5 fruit fly cellular contexts compared by ENCODE assay signal in genomic region chr3R:15472753-15473212, dm6.
TF ChIP-seq lines count a peak whose summit lies in the region.

No protein-coding gene starts in this region.

- no peak for TF ChIP-seq CTCF in whole organism, embryonic (GFP tag; optimal IDR thresholded peaks at IDR 0.05; lab: Kevin White, UChicago)

TF ChIP-seq in whole organism, adult, 20 proteins besides CTCF, POLR2A, EP300 and RAD21:
- TF ChIP-seq kay (GFP tag; lab: Kevin White, UChicago; ENCODE audit: borderline replicate concordance) (peak; percentile 50), tj (GFP tag; optimal IDR thresholded peaks at IDR 0.05; lab: Kevin White, UChicago) (peak; percentile 69), CG11617 (GFP tag; optimal IDR thresholded peaks at IDR 0.05; lab: Kevin White, UChicago) (peak; percentile 12), cic (GFP tag; optimal IDR thresholded peaks at IDR 0.05; lab: Kevin White, UChicago) (no peak), bab1 (GFP tag; optimal IDR thresholded peaks at IDR 0.05; lab: Kevin White, UChicago) (peak; percentile 76)

TF ChIP-seq in whole organism, embryonic, 481 proteins besides CTCF, POLR2A, EP300 and RAD21 (continues in another document):
- TF ChIP-seq CG8388 (GFP tag; optimal IDR thresholded peaks at IDR 0.05; lab: Kevin White, UChicago) (no peak), fd96Cb (tag; optimal IDR thresholded peaks at IDR 0.05; lab: Kevin White, UChicago) (peak; percentile 27), CG9727 (GFP tag; optimal IDR thresholded peaks at IDR 0.05; lab: Kevin White, UChicago) (peak; percentile 40), CG10209 (GFP tag; optimal IDR thresholded peaks at IDR 0.05; lab: Kevin White, UChicago) (peak; percentile 51), Usf (GFP tag; optimal IDR thresholded peaks at IDR 0.05; lab: Kevin White, UChicago) (peak; percentile 51), CG13424 (tag; optimal IDR thresholded peaks at IDR 0.05; lab: Kevin White, UChicago) (peak; percentile 62), CG18262 (tag; optimal IDR thresholded peaks at IDR 0.05; lab: Kevin White, UChicago) (peak; percentile 45), lab (GFP tag; optimal IDR thresholded peaks at IDR 0.05; lab: Kevin White, UChicago) (peak; percentile 63), CG4730 (GFP tag; IDR thresholded peaks at IDR 0.05; lab: Robert Waterston, UW) (peak; percentile 25; the same call in 1 of the 2 replicates), D19A (tag; optimal IDR thresholded peaks at IDR 0.05; lab: Kevin White, UChicago) (peak; percentile 93), vvl (GFP tag; IDR thresholded peaks at IDR 0.05; lab: Robert Waterston, UW) (peak; percentile 7; the same call in 1 of the 2 replicates), Ptx1 (GFP tag; IDR thresholded peaks at IDR 0.05; lab: Robert Waterston, UW) (peak; percentile 50; the same call in 1 of the 2 replicates), CG12155 (GFP tag; optimal IDR thresholded peaks at IDR 0.05; lab: Kevin White, UChicago) (peak; percentile 35), sqz (GFP tag; optimal IDR thresholded peaks at IDR 0.05; lab: Kevin White, UChicago) (peak; percentile 6), MTF-1 (GFP tag; optimal IDR thresholded peaks at IDR 0.05; lab: Kevin White, UChicago; ENCODE audit: borderline replicate concordance) (no peak), CG17359 (tag; optimal IDR thresholded peaks at IDR 0.05; lab: Kevin White, UChicago) (peak; percentile 27), CG4282 (GFP tag; optimal IDR thresholded peaks at IDR 0.05; lab: Kevin White, UChicago) (peak; percentile 44), Fer2 (tag; optimal IDR thresholded peaks at IDR 0.05; lab: Kevin White, UChicago) (no peak), danr (GFP tag; IDR thresholded peaks at IDR 0.05; lab: Robert Waterston, UW) (peak; percentile 42; the same call in 1 of the 2 replicates), CG18619 (GFP tag; optimal IDR thresholded peaks at IDR 0.05; lab: Kevin White, UChicago) (peak; percentile 37)

TF ChIP-seq in whole organism, prepupa, 60 proteins besides CTCF, POLR2A, EP300 and RAD21:
- TF ChIP-seq Hr39 (GFP tag; optimal IDR thresholded peaks at IDR 0.05; lab: Kevin White, UChicago), result peak; percentile 43
- peak; percentile 61 for TF ChIP-seq Eip78C (GFP tag; lab: Kevin White, UChicago)
- TF ChIP-seq CG8119 (GFP tag; IDR thresholded peaks at IDR 0.05; lab: Robert Waterston, UW), result peak; percentile 49; the same call in 1 of the 3 replicates
- TF ChIP-seq Eip75B (GFP tag; optimal IDR thresholded peaks at IDR 0.05; lab: Kevin White, UChicago), result no peak
- TF ChIP-seq Lpt (GFP tag; optimal IDR thresholded peaks at IDR 0.05; lab: Kevin White, UChicago), result no peak
- peak; percentile 13 for TF ChIP-seq pdm3 (GFP tag; optimal IDR thresholded peaks at IDR 0.05; lab: Kevin White, UChicago)
- TF ChIP-seq esn (GFP tag; optimal IDR thresholded peaks at IDR 0.05; lab: Kevin White, UChicago), result peak; percentile 30
- TF ChIP-seq CG4318 (GFP tag; optimal IDR thresholded peaks at IDR 0.05; lab: Kevin White, UChicago), result no peak
- peak; percentile 66 for TF ChIP-seq svp (GFP tag; lab: Kevin White, UChicago)
- TF ChIP-seq Sox102F (GFP tag; optimal IDR thresholded peaks at IDR 0.05; lab: Kevin White, UChicago), result peak; percentile 14
- TF ChIP-seq CG32006 (GFP tag; optimal IDR thresholded peaks at IDR 0.05; lab: Kevin White, UChicago), result peak; percentile 24
- TF ChIP-seq cyc (GFP tag; optimal IDR thresholded peaks at IDR 0.05; lab: Kevin White, UChicago), result no peak
- peak; percentile 32 for TF ChIP-seq CG15336 (GFP tag; IDR thresholded peaks at IDR 0.05; lab: Robert Waterston, UW)
- peak; percentile 16 for TF ChIP-seq topi (GFP tag; optimal IDR thresholded peaks at IDR 0.05; lab: Kevin White, UChicago)
- TF ChIP-seq CG6276 (GFP tag; optimal IDR thresholded peaks at IDR 0.05; lab: Kevin White, UChicago), result peak; percentile 61
- TF ChIP-seq CG31627 (GFP tag; optimal IDR thresholded peaks at IDR 0.05; lab: Kevin White, UChicago), result peak; percentile 31
- TF ChIP-seq CG6163 (GFP tag; IDR thresholded peaks at IDR 0.05; lab: Robert Waterston, UW), result 0 out of 3 replicates have a peak, but pooled peaks have one; percentile 27
- no peak for TF ChIP-seq Met (GFP tag; optimal IDR thresholded peaks at IDR 0.05; lab: Kevin White, UChicago)
- TF ChIP-seq fkh (GFP tag; optimal IDR thresholded peaks at IDR 0.05; lab: Kevin White, UChicago), result peak; percentile 18
- TF ChIP-seq lz (GFP tag; optimal IDR thresholded peaks at IDR 0.05; lab: Kevin White, UChicago), result no peak
- no peak for TF ChIP-seq net (GFP tag; optimal IDR thresholded peaks at IDR 0.05; lab: Kevin White, UChicago)
- peak; percentile 30 for TF ChIP-seq Hr4 (GFP tag; optimal IDR thresholded peaks at IDR 0.05; lab: Kevin White, UChicago)
- peak; percentile 79 for TF ChIP-seq eg (GFP tag; IDR thresholded peaks at IDR 0.05; lab: Robert Waterston, UW)

TF ChIP-seq in whole organism, pupa, 21 proteins besides CTCF, POLR2A, EP300 and RAD21:
- TF ChIP-seq CG34367 (tag; optimal IDR thresholded peaks at IDR 0.05; lab: Kevin White, UChicago), result no peak
- peak; percentile 50 for TF ChIP-seq CG32121 (GFP tag; IDR thresholded peaks at IDR 0.05; lab: Robert Waterston, UW)
- TF ChIP-seq CG8301 (tag; optimal IDR thresholded peaks at IDR 0.05; lab: Kevin White, UChicago), result peak; percentile 6
- no peak for TF ChIP-seq gl (tag; optimal IDR thresholded peaks at IDR 0.05; lab: Kevin White, UChicago)
- TF ChIP-seq D1 (tag; optimal IDR thresholded peaks at IDR 0.05; lab: Kevin White, UChicago), result no peak
- peak; percentile 45 for TF ChIP-seq CG12605 (GFP tag; IDR thresholded peaks at IDR 0.05; lab: Robert Waterston, UW)
- TF ChIP-seq CG17806 (tag; optimal IDR thresholded peaks at IDR 0.05; lab: Kevin White, UChicago), result no peak
- peak; percentile 54; the same call in 1 of the 2 replicates for TF ChIP-seq Ets98B (GFP tag; IDR thresholded peaks at IDR 0.05; lab: Robert Waterston, UW)
- peak; percentile 40 for TF ChIP-seq CG14655 (GFP tag; optimal IDR thresholded peaks at IDR 0.05; lab: Kevin White, UChicago)
- TF ChIP-seq Snoo (tag; optimal IDR thresholded peaks at IDR 0.05; lab: Kevin White, UChicago), result no peak
- no peak for TF ChIP-seq rn (GFP tag; IDR thresholded peaks at IDR 0.05; lab: Robert Waterston, UW)

TF ChIP-seq in whole organism, wandering third instar larva, 38 proteins besides CTCF, POLR2A, EP300 and RAD21:
- TF ChIP-seq usp (GFP tag; optimal IDR thresholded peaks at IDR 0.05; lab: Kevin White, UChicago), result no peak
- TF ChIP-seq Hr83 (GFP tag; optimal IDR thresholded peaks at IDR 0.05; lab: Kevin White, UChicago; ENCODE audit: poor library complexity, severe bottlenecking), result no peak
- no peak for TF ChIP-seq dl (GFP tag; optimal IDR thresholded peaks at IDR 0.05; lab: Kevin White, UChicago; ENCODE audit: insufficient read depth in 1 of 2, partially characterized antibody in 2 of 2)
- TF ChIP-seq HLH106 (tag; optimal IDR thresholded peaks at IDR 0.05; lab: Kevin White, UChicago), result peak; percentile 35
- no peak for TF ChIP-seq CG9705 (GFP tag; optimal IDR thresholded peaks at IDR 0.05; lab: Kevin White, UChicago)
- TF ChIP-seq Hnf4 (GFP tag; optimal IDR thresholded peaks at IDR 0.05; lab: Kevin White, UChicago), result no peak
- TF ChIP-seq jim (GFP tag; optimal IDR thresholded peaks at IDR 0.05; lab: Kevin White, UChicago), result no peak
- no peak for TF ChIP-seq Vsx2 (GFP tag; optimal IDR thresholded peaks at IDR 0.05; lab: Kevin White, UChicago; ENCODE audit: partially characterized antibody)
- TF ChIP-seq pan (optimal IDR thresholded peaks at IDR 0.05; lab: Kevin White, UChicago), result no peak
- no peak for TF ChIP-seq tai (GFP tag; optimal IDR thresholded peaks at IDR 0.05; lab: Kevin White, UChicago)
- TF ChIP-seq Dfd (GFP tag; optimal IDR thresholded peaks at IDR 0.05; lab: Kevin White, UChicago), result no peak
- no peak for TF ChIP-seq CG32264 (GFP tag; optimal IDR thresholded peaks at IDR 0.05; lab: Kevin White, UChicago)
- no peak for TF ChIP-seq GATAd (GFP tag; optimal IDR thresholded peaks at IDR 0.05; lab: Kevin White, UChicago)
- TF ChIP-seq ey (GFP tag; optimal IDR thresholded peaks at IDR 0.05; lab: Kevin White, UChicago), result peak; percentile 46
- TF ChIP-seq Myc (optimal IDR thresholded peaks at IDR 0.05; lab: Kevin White, UChicago), result no peak
- TF ChIP-seq dsf (GFP tag; optimal IDR thresholded peaks at IDR 0.05; lab: Kevin White, UChicago; ENCODE audit: borderline replicate concordance), result no peak
- peak; percentile 0 for TF ChIP-seq rgr (GFP tag; optimal IDR thresholded peaks at IDR 0.05; lab: Kevin White, UChicago)
- TF ChIP-seq sage (GFP tag; optimal IDR thresholded peaks at IDR 0.05; lab: Kevin White, UChicago), result no peak
- TF ChIP-seq brk (GFP tag; optimal IDR thresholded peaks at IDR 0.05; lab: Kevin White, UChicago), result no peak
- TF ChIP-seq sv (GFP tag; optimal IDR thresholded peaks at IDR 0.05; lab: Kevin White, UChicago), result no peak
- no peak for TF ChIP-seq lola (GFP tag; optimal IDR thresholded peaks at IDR 0.05; lab: Kevin White, UChicago)
- TF ChIP-seq woc (GFP tag; optimal IDR thresholded peaks at IDR 0.05; lab: Kevin White, UChicago), result no peak
- TF ChIP-seq fru (GFP tag; optimal IDR thresholded peaks at IDR 0.05; lab: Kevin White, UChicago), result no peak
- TF ChIP-seq CrebA (GFP tag; optimal IDR thresholded peaks at IDR 0.05; lab: Kevin White, UChicago; ENCODE audit: borderline replicate concordance), result no peak
- TF ChIP-seq Sp1 (GFP tag; optimal IDR thresholded peaks at IDR 0.05; lab: Kevin White, UChicago), result no peak
- no peak for TF ChIP-seq Rel (GFP tag; optimal IDR thresholded peaks at IDR 0.05; lab: Kevin White, UChicago)
- no peak for TF ChIP-seq Rel (tag; optimal IDR thresholded peaks at IDR 0.05; lab: Kevin White, UChicago)
- TF ChIP-seq N (GFP tag; optimal IDR thresholded peaks at IDR 0.05; lab: Kevin White, UChicago), result no peak
- no peak for TF ChIP-seq dmrt93B (GFP tag; optimal IDR thresholded peaks at IDR 0.05; lab: Kevin White, UChicago)
- peak; percentile 7 for TF ChIP-seq psq (GFP tag; optimal IDR thresholded peaks at IDR 0.05; lab: Kevin White, UChicago)
- peak in 1 of 2 experiments; percentile 27 for TF ChIP-seq foxo (GFP tag; optimal IDR thresholded peaks at IDR 0.05; lab: Kevin White, UChicago)
- TF ChIP-seq Mio (GFP tag; optimal IDR thresholded peaks at IDR 0.05; lab: Kevin White, UChicago), result no peak
- no peak for TF ChIP-seq br (GFP tag; optimal IDR thresholded peaks at IDR 0.05; lab: Kevin White, UChicago)
- TF ChIP-seq h (GFP tag; optimal IDR thresholded peaks at IDR 0.05; lab: Kevin White, UChicago), result peak; percentile 19
- TF ChIP-seq OdsH (GFP tag; optimal IDR thresholded peaks at IDR 0.05; lab: Kevin White, UChicago), result no peak
- TF ChIP-seq Abd-B (GFP tag; optimal IDR thresholded peaks at IDR 0.05; lab: Kevin White, UChicago), result no peak
- TF ChIP-seq Jra (GFP tag; optimal IDR thresholded peaks at IDR 0.05; lab: Kevin White, UChicago), result no peak
- TF ChIP-seq Dif (GFP tag; optimal IDR thresholded peaks at IDR 0.05; lab: Kevin White, UChicago; ENCODE audit: partially characterized antibody), result no peak
- TF ChIP-seq Hr78 (GFP tag; optimal IDR thresholded peaks at IDR 0.05; lab: Kevin White, UChicago), result no peak
